Fruit fly (Drosophila melanogaster): ENCODE data around the gene pn.

DNA sequence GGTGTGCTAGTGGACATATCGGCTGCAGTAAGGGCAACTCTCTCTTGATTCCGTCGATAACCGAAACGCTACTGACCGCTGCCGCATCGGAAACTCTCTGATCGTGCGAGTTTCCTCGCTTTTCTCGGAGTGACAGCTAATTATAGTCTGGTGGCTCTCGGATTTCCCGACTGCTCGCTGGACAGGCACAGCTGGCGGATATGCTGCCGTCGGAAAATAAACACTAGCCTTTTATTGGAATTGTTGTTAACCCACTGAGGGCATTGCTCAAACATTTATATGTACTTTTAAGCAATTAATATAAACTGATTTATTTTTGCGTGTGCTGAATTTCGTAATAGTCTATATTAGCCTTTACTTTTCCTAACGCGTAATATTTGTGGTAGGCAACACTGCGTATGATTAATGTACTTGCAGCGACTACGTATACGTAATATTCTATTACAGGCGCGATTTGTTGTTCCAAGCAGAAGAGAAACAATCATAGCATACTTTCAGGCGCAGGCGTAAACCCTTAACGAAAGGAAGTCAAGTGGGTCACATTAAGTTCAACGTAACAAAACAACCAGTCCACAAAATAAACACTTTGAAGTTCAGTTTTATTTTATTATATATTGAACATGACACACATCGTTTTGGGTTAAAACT, 32.9 kb downstream of the pn start, which contains the start of gene SmydA-8:
- no peak for TF ChIP-seq Clk (GFP tag; optimal IDR thresholded peaks at IDR 0.05)
- TF ChIP-seq kay (GFP tag; ENCODE audit: borderline replicate concordance) = peak; percentile 45
- TF ChIP-seq ovo (GFP tag; optimal IDR thresholded peaks at IDR 0.05) = no peak
- TF ChIP-seq cnc (optimal IDR thresholded peaks at IDR 0.05) = no peak
